Worm (Caenorhabditis elegans) whole organism, L1 larva: Measurements from ENCODE around the gene pyk-2.

Source experiments
- C16A3.4 ChIP-seq: fragments of 150-350 bp; optimal IDR thresholded peaks from 2 replicates; lab custom pipeline; 2014; ENCODE audit warnings: missing biosample characterization, missing genetic modification characterization
- F16B12.6 ChIP-seq: fragments of 150-350 bp; optimal IDR thresholded peaks from 2 replicates; lab custom pipeline; 2014; ENCODE audit warnings: missing biosample characterization, missing genetic modification characterization
- Y116A8C.19 ChIP-seq: sonication (generic microtip); optimal IDR thresholded peaks from 2 replicates; lab custom pipeline; 2016; ENCODE audit warnings: missing compliant biosample characterization, missing genetic modification characterization, borderline replicate concordance
- alr-1 ChIP-seq: fragments of 200-800 bp; sonication (Bioruptor generic); optimal IDR thresholded peaks from 2 replicates; lab custom pipeline; 2018; ENCODE audit warnings: borderline replicate concordance, mild to moderate bottlenecking, missing genetic modification characterization, missing compliant biosample characterization
- aly-2 ChIP-seq: fragments of 150-350 bp; optimal IDR thresholded peaks from 2 replicates; lab custom pipeline; 2014; ENCODE audit warnings: missing biosample characterization, missing genetic modification characterization
- ama-1 ChIP-seq: fragments of 150-350 bp; optimal IDR thresholded peaks from 2 replicates; lab custom pipeline; 2014
- blmp-1 ChIP-seq: fragments of 150-350 bp; optimal IDR thresholded peaks from 2 replicates; lab custom pipeline; 2014; ENCODE audit warnings: missing biosample characterization, missing genetic modification characterization
- ceh-63 ChIP-seq: fragments of 200-800 bp; sonication (Bioruptor generic); optimal IDR thresholded peaks from 2 replicates; lab custom pipeline; 2018; ENCODE audit warnings: mild to moderate bottlenecking, missing genetic modification characterization, missing compliant biosample characterization
- ceh-8 ChIP-seq: fragments of 200-800 bp; sonication (Bioruptor generic); optimal IDR thresholded peaks from 2 replicates; lab custom pipeline; 2018; ENCODE audit warnings: mild to moderate bottlenecking, missing genetic modification characterization, moderate library complexity, missing compliant biosample characterization
- ceh-82 ChIP-seq, 3 experiments: fragments of 150-350 bp in 1 of 3; sonication (generic microtip) in 2 of 3; optimal IDR thresholded peaks; 2 replicates each; lab custom pipeline; 2014 to 2017; ENCODE audit warnings: missing biosample characterization in 3 of 3, missing genetic modification characterization in 3 of 3
- ceh-90 ChIP-seq: sonication (generic microtip); optimal IDR thresholded peaks from 2 replicates; lab custom pipeline; 2016; ENCODE audit warnings: missing genetic modification characterization, missing compliant biosample characterization
- dpl-1 ChIP-seq, 3 experiments: fragments of 150-350 bp in 2 of 3; sonication (generic microtip) in 1 of 3; optimal IDR thresholded peaks; 2 replicates each; lab custom pipeline; 2014 to 2017; ENCODE audit warnings: missing biosample characterization in 3 of 3, missing genetic modification characterization in 3 of 3, missing genetic modification reagents in 3 of 3
- egl-13 ChIP-seq: sonication (generic microtip); optimal IDR thresholded peaks from 2 replicates; lab custom pipeline; 2016; ENCODE audit warnings: missing genotype, missing genetic modification reagents, missing genetic modification characterization, missing compliant biosample characterization
- egl-27 ChIP-seq, 2 experiments: fragments of 150-350 bp in 1 of 2; sonication (generic microtip); optimal IDR thresholded peaks; 3 replicates each; lab custom pipeline; 2017 to 2018; ENCODE audit warnings: missing biosample characterization in 2 of 2, missing genetic modification characterization in 2 of 2, missing genetic modification reagents in 2 of 2
- elt-2 ChIP-seq: sonication (generic microtip); optimal IDR thresholded peaks from 2 replicates; lab custom pipeline; 2016; ENCODE audit warnings: missing genetic modification characterization, mild to moderate bottlenecking, inconsistent platforms, missing compliant biosample characterization, missing genetic modification reagents
- elt-3 ChIP-seq, 6 experiments: fragments of 150-350 bp in 1 of 6; sonication (generic microtip); optimal IDR thresholded peaks; 2 replicates each; lab custom pipeline; 2017 to 2018; ENCODE audit warnings: missing biosample characterization in 6 of 6, missing genetic modification characterization in 6 of 6, inconsistent platforms in 1 of 6
- fkh-10 ChIP-seq: sonication (generic microtip); optimal IDR thresholded peaks from 2 replicates; lab custom pipeline; 2017; ENCODE audit warnings: missing biosample characterization, missing genetic modification reagents, missing genetic modification characterization
- fkh-4 ChIP-seq: sonication (generic microtip); optimal IDR thresholded peaks from 2 replicates; lab custom pipeline; 2016; ENCODE audit warnings: missing compliant biosample characterization, missing genetic modification characterization, borderline replicate concordance
- fkh-8 ChIP-seq: sonication (generic microtip); optimal IDR thresholded peaks from 2 replicates; lab custom pipeline; 2016; ENCODE audit warnings: mild to moderate bottlenecking, missing genetic modification characterization, missing compliant biosample characterization
- fos-1 ChIP-seq: fragments of 150-350 bp; optimal IDR thresholded peaks from 2 replicates; lab custom pipeline; 2014; ENCODE audit warnings: missing biosample characterization, missing genetic modification characterization
- grh-1 ChIP-seq: fragments of 200-800 bp; sonication (Bioruptor generic); IDR thresholded peaks from 2 replicates; pipeline ENCODE4 v1.3.6; 2022; ENCODE audit warnings: missing genetic modification reagents, missing genetic modification characterization, missing compliant biosample characterization
- hlh-17 ChIP-seq: fragments of 200-800 bp; sonication (Bioruptor generic); optimal IDR thresholded peaks from 2 replicates; lab custom pipeline; 2018; ENCODE audit warnings: missing genetic modification characterization, mild to moderate bottlenecking, missing compliant biosample characterization, moderate library complexity, borderline replicate concordance
- hlh-4 ChIP-seq: sonication (generic microtip); optimal IDR thresholded peaks from 2 replicates; lab custom pipeline; 2016; ENCODE audit warnings: mild to moderate bottlenecking, missing genetic modification characterization, missing compliant biosample characterization
- lin-14 ChIP-seq: fragments of 200-800 bp; sonication (Bioruptor generic); optimal IDR thresholded peaks from 2 replicates; lab custom pipeline; 2018; ENCODE audit warnings: mild to moderate bottlenecking, missing genetic modification characterization, moderate library complexity, missing compliant biosample characterization
- lin-15B ChIP-seq: fragments of 150-350 bp; sonication (generic microtip); optimal IDR thresholded peaks from 3 replicates; lab custom pipeline; 2014; ENCODE audit warnings: missing biosample characterization, missing genetic modification characterization
- lin-39 ChIP-seq: fragments of 150-350 bp; optimal IDR thresholded peaks from 2 replicates; lab custom pipeline; 2014; ENCODE audit warnings: missing biosample characterization, missing genetic modification reagents, missing genetic modification characterization
- lsy-2 ChIP-seq, 2 experiments: fragments of 150-350 bp; optimal IDR thresholded peaks; 2 replicates each; lab custom pipeline; 2014; ENCODE audit warnings: missing biosample characterization in 2 of 2, missing genetic modification characterization in 2 of 2
- mdl-1 ChIP-seq, 2 experiments: fragments of 150-350 bp; optimal IDR thresholded peaks; 2 replicates each; lab custom pipeline; 2014 to 2017; ENCODE audit warnings: missing biosample characterization in 2 of 2, missing genetic modification characterization in 2 of 2, inconsistent platforms in 1 of 2
- nhr-11 ChIP-seq: fragments of 150-350 bp; optimal IDR thresholded peaks from 2 replicates; lab custom pipeline; 2014; ENCODE audit warnings: missing biosample characterization, missing genetic modification characterization
- nhr-20 ChIP-seq: sonication (generic microtip); optimal IDR thresholded peaks from 2 replicates; lab custom pipeline; 2016; ENCODE audit warnings: mild to moderate bottlenecking, missing genetic modification characterization, missing compliant biosample characterization
- nhr-47 ChIP-seq: sonication (generic microtip); optimal IDR thresholded peaks from 2 replicates; lab custom pipeline; 2016; ENCODE audit warnings: mild to moderate bottlenecking, missing genetic modification characterization, moderate library complexity, missing compliant biosample characterization
- nhr-71 ChIP-seq: sonication (generic microtip); optimal IDR thresholded peaks from 2 replicates; lab custom pipeline; 2016; ENCODE audit warnings: mild to moderate bottlenecking, missing genetic modification characterization, moderate library complexity, missing compliant biosample characterization
- nhr-84 ChIP-seq: sonication (generic microtip); optimal IDR thresholded peaks from 2 replicates; lab custom pipeline; 2017; ENCODE audit warnings: missing biosample characterization, missing genetic modification characterization
- nhr-85 ChIP-seq: sonication (generic microtip); peaks from one replicate; lab custom pipeline; 2016; ENCODE audit warnings: missing genetic modification characterization, inconsistent platforms, missing compliant biosample characterization
- pag-3 ChIP-seq: sonication (generic microtip); optimal IDR thresholded peaks from 2 replicates; lab custom pipeline; 2017; ENCODE audit warnings: missing genetic modification characterization, mild to moderate bottlenecking, missing compliant biosample characterization, antibody characterized with exemption, borderline replicate concordance; ENCODE audit not compliant: insufficient read depth
- pqm-1 ChIP-seq: sonication (generic microtip); optimal IDR thresholded peaks from 3 replicates; lab custom pipeline; 2017; ENCODE audit warnings: missing biosample characterization, missing genetic modification characterization
- rnt-1 ChIP-seq: sonication (generic microtip); optimal IDR thresholded peaks from 2 replicates; lab custom pipeline; 2016; ENCODE audit warnings: mild to moderate bottlenecking, missing genetic modification characterization, moderate library complexity, missing compliant biosample characterization
- sox-4 ChIP-seq: sonication (generic microtip); optimal IDR thresholded peaks from 2 replicates; lab custom pipeline; 2016; ENCODE audit warnings: missing genetic modification characterization, missing compliant biosample characterization
- swsn-7 ChIP-seq: sonication (generic microtip); optimal IDR thresholded peaks from 2 replicates; lab custom pipeline; 2016; ENCODE audit warnings: missing genetic modification characterization, missing compliant biosample characterization
- tlp-1 ChIP-seq: fragments of 150-350 bp; optimal IDR thresholded peaks from 2 replicates; lab custom pipeline; 2014; ENCODE audit warnings: missing biosample characterization, missing genetic modification characterization
- unc-130 ChIP-seq: fragments of 150-350 bp; optimal IDR thresholded peaks from 2 replicates; lab custom pipeline; 2017; ENCODE audit warnings: missing biosample characterization, missing genetic modification characterization, inconsistent platforms
- unc-30 ChIP-seq: sonication (generic microtip); optimal IDR thresholded peaks from 2 replicates; lab custom pipeline; 2017; ENCODE audit warnings: missing biosample characterization, missing genetic modification characterization
- unc-98 ChIP-seq: fragments of 200-800 bp; sonication (Bioruptor generic); IDR thresholded peaks from 2 replicates; pipeline ENCODE4 v1.3.6; 2022; ENCODE audit warnings: missing genetic modification characterization, missing compliant biosample characterization
- vab-15 ChIP-seq: sonication (generic microtip); optimal IDR thresholded peaks from 2 replicates; lab custom pipeline; 2017; ENCODE audit warnings: missing genotype, mild to moderate bottlenecking, missing genetic modification characterization, missing compliant biosample characterization
- xbp-1 ChIP-seq: sonication (generic microtip); optimal IDR thresholded peaks from 2 replicates; lab custom pipeline; 2016; ENCODE audit warnings: missing genetic modification characterization, missing compliant biosample characterization
- zip-4 ChIP-seq: fragments of 200-800 bp; sonication (Bioruptor generic); optimal IDR thresholded peaks from 2 replicates; lab custom pipeline; 2018; ENCODE audit warnings: mild to moderate bottlenecking, missing genetic modification characterization, moderate library complexity, missing compliant biosample characterization
- ztf-11 ChIP-seq, 2 experiments: sonication (generic microtip); optimal IDR thresholded peaks; 2 replicates each; lab custom pipeline; 2016 to 2017; ENCODE audit warnings: missing genetic modification characterization in 2 of 2, missing biosample characterization in 1 of 2, missing compliant biosample characterization in 1 of 2
- ztf-4 ChIP-seq: fragments of 150-350 bp; optimal IDR thresholded peaks from 2 replicates; lab custom pipeline; 2014; ENCODE audit warnings: missing biosample characterization, missing genetic modification characterization

pyk-2 gene

ce11 chrIV:10887285-10887684, 22.4 kb upstream of the pyk-2 start, which contains the start of gene F13E9.16:
TSS of gene F13E9.16 (minus strand) at chrIV:10887385.
- no peak for TF ChIP-seq egl-27 (tag; optimal IDR thresholded peaks at IDR 0.05; lab: Kevin White, UChicago)
- TF ChIP-seq sox-4 (tag; lab: Kevin White, UChicago), result no peak
- TF ChIP-seq ceh-63, result no peak
- no peak for TF ChIP-seq hlh-4 (tag; lab: Kevin White, UChicago)

ce11 chrIV:10889820-10890462, 19.8 kb upstream of the pyk-2 start, which contains the start of gene F13E9.15:
TSS of gene F13E9.15 (minus strand) at chrIV:10889870.
- TF ChIP-seq vab-15 (no peak), nhr-84 (no peak), ceh-8 (GFP tag; lab: Kevin White, UChicago) (peak; percentile 70), ztf-4 (no peak), hlh-4 (tag; lab: Kevin White, UChicago) (peak; percentile 96), fkh-10 (peak; percentile 17), fkh-8 (peak; percentile 89), unc-98 (no peak), hlh-17 (GFP tag; lab: Kevin White, UChicago) (no peak), fkh-4 (tag; lab: Kevin White, UChicago) (no peak), fos-1 (tag; lab: Kevin White, UChicago) (peak; percentile 10), nhr-71 (tag; lab: Kevin White, UChicago) (peak; percentile 71), Y116A8C.19 (tag; lab: Kevin White, UChicago) (no peak), ztf-11 (tag; optimal IDR thresholded peaks at IDR 0.05; lab: Kevin White, UChicago) (no peak), elt-3 (tag; optimal IDR thresholded peaks at IDR 0.05; lab: Kevin White, UChicago) (no peak), lin-15B (tag; lab: Kevin White, UChicago) (no peak), egl-27 (tag; optimal IDR thresholded peaks at IDR 0.05; lab: Kevin White, UChicago) (no peak), mdl-1 (tag; optimal IDR thresholded peaks at IDR 0.05; lab: Kevin White, UChicago) (no peak), unc-30 (no peak), tlp-1 (tag; lab: Kevin White, UChicago) (no peak), ceh-90 (peak; percentile 36), nhr-20 (peak; percentile 2), dpl-1 (GFP tag; optimal IDR thresholded peaks at IDR 0.05; lab: Kevin White, UChicago) (no peak), zip-4 (GFP tag; lab: Kevin White, UChicago) (no peak), alr-1 (tag; lab: Kevin White, UChicago) (no peak), nhr-47 (peak; percentile 63), aly-2 (no peak), ama-1 (no peak), nhr-85 (no peak), elt-2 (tag; lab: Kevin White, UChicago) (no peak), lsy-2 (tag; optimal IDR thresholded peaks at IDR 0.05; lab: Kevin White, UChicago) (no peak), nhr-11 (tag; lab: Kevin White, UChicago) (no peak), swsn-7 (tag; lab: Kevin White, UChicago) (no peak), ceh-82 (tag; optimal IDR thresholded peaks at IDR 0.05; lab: Kevin White, UChicago) (no peak), xbp-1 (tag; lab: Kevin White, UChicago) (no peak), egl-13 (tag; lab: Kevin White, UChicago) (no peak), C16A3.4 (tag; lab: Kevin White, UChicago) (no peak), unc-130 (tag; lab: Kevin White, UChicago) (no peak), F16B12.6 (no peak), lin-14 (GFP tag; lab: Kevin White, UChicago) (no peak), rnt-1 (tag; lab: Kevin White, UChicago) (no peak), lin-39 (tag; lab: Kevin White, UChicago) (no peak), grh-1 (GFP tag; lab: Robert Waterston, UW) (no peak), pag-3 (tag; lab: Kevin White, UChicago) (no peak), pqm-1 (no peak), blmp-1 (tag; lab: Kevin White, UChicago) (no peak)
